Fruit fly (Drosophila melanogaster) ovary, adult (tissue): ENCODE measurements around the gene CG9215.

Experiments
- CG17801 ChIP-seq: fragments of 200-800 bp; optimal IDR thresholded peaks from 2 replicates; lab custom pipeline; 2019; ENCODE audit warnings: missing biosample characterization, mild to moderate bottlenecking, missing genetic modification characterization, moderate library complexity; ENCODE audit not compliant: partially characterized antibody

CG9215 gene

DNA sequence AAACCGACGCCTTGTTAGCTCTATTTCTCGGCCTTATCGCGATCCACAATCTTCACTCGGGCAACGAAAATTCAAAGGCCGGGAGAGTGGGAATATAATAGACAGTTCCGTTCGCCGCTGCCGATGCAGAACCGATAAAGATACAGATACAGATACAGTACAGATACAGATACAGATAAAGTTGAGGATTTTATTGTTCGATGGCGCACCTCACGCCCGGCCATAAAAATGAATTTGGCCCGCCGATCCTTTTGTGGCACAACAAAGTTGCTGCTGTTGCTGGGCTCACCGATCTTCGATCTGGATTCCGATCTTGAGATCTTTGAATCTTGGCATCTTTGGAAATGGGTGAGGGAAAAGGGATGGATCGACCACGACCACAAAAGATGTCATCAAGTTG lies 27.5 kb upstream of the CG9215 start:
- TF ChIP-seq CG17801 (GFP tag; lab: Kevin White, UChicago) = no peak

DNA sequence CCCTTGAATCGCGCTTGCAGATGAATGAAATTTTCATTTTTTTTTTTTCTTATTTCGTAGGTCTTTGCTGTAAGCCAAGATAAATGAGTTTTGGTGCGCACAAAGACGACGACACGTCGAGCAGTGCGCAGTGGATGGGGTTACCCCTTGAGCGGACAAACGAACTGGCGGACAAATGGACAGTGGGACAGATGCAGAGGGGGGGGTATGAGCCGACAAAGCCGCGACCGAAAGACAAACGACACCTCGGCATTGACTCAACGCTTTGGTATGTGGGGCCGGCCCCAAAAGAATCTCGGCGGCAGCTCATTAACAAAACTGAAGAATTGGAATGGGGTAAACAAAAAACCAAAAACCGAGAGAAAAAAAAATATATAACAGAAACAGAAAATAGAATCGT lies 26.7 kb upstream of the CG9215 start:
- TF ChIP-seq CG17801 (GFP tag; lab: Kevin White, UChicago) = no peak

DNA sequence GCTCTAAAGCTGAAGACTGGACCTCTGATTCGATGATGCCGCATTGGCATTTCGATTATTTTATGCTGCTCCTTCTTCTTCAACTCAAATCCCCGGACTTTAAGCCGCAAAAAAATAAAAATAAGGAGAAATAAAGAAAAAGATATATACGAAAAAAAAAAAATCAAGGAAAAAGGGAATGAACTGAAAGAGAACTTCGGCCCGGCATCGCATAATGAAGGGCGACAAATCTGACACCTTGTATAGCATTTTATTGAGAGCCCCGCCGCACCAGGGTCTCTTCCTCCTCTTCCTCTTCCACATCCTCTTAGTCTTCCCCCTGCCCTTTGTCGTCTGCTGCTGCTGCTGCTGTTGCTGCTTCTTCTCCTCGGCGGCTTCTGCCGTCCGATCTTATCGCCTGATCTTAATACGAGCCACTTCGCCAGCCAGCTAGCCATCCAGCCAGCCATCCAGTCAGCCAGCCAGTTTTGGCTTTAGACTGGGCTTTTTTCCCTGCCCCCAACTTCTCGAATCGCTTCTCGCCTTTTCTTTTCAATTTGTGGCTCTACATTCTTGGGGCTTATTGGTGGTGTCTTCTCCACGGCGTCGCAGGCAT lies 26.2 kb upstream of the CG9215 start:
- no peak for TF ChIP-seq CG17801 (GFP tag; lab: Kevin White, UChicago)

DNA sequence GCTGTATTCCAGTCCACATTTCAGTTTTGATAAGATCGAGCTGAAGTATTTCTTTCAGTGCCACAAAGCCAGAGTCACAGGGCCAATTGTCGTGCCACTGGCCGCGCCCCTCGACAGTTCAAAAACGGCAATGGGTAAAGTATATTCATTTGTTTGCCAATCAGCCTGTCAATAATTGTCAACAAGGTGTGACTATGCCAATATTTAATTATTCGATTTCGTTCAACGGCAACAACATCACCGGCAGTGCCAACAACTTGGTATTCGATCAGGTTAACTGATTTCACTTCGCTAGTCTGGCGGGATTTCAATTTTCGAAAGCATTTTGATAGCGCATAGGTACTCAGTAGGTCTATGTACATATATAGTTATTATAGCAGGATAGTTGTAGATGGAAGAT lies 19.8 kb upstream of the CG9215 start:
- no peak for TF ChIP-seq CG17801 (GFP tag; lab: Kevin White, UChicago)

DNA sequence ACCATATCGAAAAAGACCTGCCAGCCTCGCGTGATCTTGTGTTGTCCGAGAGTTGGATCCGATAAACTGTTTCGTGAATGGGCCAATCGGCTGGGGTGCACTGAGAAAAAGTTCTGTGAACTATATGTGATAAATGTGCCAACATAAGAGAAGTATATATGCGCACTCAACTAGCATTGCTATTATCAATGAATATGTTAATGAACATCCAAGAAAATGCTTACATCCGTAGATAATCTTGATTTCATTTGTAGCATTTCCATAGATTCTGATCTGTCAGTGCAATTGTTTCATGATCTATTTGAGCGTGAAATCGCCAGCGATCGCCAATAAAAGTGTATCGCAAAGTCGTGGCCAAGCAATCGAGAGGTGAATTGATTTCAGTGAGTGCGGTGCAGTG lies 18.6 kb upstream of the CG9215 start:
- TF ChIP-seq CG17801 (GFP tag; lab: Kevin White, UChicago) = no peak

DNA sequence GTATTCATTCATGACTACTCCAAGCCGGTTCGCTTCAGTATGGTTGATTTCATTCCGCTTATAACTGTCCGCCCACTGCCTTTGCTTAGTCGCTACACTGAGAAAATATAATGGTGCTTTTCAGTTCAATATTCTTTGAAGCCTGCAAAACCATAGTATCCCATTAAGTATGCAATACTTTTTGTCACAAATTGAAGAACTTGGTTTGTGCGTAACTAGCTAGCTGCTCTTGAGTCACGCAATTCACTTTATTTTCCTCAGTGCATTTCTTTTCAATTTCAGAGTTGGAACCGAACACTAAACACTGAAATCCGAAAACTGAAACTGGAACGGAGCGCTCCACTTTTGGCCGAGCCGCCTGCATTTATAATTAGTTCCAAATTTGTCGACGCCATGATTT lies 17.0 kb upstream of the CG9215 start:
- no peak for TF ChIP-seq CG17801 (GFP tag; lab: Kevin White, UChicago)

DNA sequence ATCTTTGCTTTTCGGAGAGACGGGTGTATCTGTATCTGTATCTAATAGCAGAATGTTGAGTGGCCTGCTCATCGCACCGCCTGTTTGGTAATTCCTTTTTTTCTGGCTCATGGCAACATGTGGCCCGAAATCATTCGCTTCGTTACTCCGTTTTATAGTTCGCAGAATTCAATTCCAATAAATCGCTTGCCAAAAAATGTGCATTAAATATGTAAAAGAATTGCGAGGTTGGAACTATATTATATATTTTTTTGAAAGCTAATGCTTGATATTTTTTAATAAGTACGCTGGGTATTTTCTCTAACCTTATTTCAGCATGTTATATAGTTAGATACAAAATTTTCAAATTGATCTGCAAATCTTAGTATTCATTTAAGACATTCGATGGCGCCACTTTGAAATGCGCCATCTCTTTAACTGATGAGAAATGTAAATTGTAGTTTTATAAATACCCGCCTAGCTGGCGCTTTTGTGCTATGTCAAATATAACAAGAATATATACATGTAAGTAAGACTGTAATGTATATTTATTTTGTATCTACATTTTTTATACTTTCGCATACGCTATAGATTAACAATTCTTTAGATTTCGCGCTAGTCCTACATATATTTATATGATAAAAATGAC lies 11.7 kb upstream of the CG9215 start:
- TF ChIP-seq CG17801 (GFP tag; lab: Kevin White, UChicago) = no peak

DNA sequence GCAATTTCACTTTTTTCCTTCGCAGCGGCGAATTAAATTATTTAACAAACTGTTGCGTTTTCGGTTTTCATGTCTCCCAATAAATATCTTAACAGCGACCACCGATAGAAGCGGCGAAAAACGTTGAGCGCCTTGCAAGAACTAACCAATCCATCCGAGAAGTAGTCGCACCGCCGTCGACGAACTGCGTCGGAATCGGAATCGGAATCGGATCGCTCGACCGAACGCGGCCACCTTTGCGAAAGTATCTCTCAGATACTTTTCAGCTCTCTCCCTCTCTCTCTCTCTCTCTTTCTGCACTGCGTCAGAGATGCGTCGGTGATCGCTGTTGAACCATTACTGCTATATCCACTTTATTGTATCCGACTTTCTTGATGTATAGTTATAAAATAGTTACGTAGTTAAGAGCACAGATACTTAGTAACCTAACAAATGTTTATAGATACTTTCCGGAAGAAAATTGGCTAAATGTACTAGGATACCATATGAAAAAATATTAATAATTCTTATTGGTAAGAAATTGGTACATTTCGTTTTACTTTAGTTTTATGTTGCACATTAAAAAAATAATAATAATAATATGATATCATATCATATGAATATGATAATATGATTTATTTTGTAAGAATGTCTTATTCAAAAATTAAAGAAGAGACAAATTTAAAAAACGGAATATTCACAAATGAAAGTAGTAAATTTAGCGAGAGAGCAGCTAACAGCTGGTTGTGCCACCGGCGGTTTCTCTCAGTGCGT lies 11.0 kb upstream of the CG9215 start, which contains the start of gene Chsy:
Chsy (minus strand) TSS at position 58 of the 753 bp plus-strand sequence.
- no peak for TF ChIP-seq CG17801 (GFP tag; lab: Kevin White, UChicago)

DNA sequence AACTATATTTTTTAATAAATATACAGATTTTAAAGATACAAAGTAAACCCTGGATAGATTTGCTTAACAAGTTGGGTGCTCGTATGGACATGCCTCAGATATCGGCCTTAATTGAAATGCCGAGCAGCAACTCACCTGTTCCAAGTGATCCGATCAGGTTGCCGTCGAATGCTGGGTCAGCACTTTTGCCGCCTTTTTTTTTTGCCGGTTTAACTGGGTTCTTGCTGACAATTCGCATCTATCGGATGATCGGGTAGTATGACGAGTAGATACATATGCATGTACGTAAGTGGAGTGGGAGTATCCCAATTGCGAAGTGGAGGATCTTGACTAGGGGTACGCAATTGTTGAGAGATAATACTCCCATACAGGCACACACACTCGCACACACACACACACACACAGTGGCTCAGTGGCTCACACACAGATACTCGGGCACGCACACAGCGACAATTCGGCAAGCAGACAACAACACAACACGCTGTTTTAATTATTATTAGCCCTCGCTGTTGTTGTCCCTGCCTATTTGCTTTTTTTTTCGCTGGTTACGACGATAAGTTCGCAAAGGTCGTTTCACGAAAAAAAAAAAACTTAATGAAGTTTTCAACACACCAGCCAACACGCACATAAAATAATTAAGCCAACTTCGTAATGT lies 10.3 kb upstream of the CG9215 start:
- TF ChIP-seq CG17801 (GFP tag; lab: Kevin White, UChicago) = no peak

DNA sequence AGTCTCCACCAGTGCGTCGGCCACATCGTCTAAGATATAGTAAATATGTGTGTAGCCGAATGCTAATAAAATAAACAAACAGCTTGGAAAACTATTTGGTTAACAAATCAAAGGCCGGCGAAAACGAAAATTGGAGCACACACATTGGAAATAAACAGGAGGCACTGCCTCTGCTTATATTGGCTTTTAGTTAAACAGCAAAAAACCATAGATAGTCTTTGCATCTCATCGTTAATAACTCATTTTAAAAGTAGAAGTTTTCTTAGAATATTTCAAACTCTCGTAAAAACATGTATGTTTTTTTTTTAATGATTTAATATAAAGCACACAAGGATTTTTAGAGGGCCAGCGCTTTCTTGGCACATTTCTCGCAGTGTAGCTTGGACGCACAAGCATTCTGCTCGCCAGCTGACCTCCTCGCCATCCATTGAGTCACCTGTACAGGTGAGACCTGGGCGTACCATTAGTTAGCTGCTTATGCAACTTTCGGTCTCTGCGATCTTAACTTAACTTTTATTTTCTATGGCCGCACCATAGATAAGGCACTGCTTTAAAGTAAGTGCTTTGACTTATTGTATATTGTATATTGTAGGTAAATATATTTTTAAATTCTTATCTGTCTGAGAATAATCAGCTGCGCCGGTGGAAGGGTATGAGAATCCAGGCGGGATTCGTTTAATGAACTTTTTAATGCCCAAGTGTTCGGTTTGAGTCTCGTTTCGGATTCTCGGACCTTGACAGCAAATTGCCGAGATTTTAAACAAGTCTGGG lies 9.2 kb upstream of the CG9215 start:
- no peak for TF ChIP-seq CG17801 (GFP tag; lab: Kevin White, UChicago)

DNA sequence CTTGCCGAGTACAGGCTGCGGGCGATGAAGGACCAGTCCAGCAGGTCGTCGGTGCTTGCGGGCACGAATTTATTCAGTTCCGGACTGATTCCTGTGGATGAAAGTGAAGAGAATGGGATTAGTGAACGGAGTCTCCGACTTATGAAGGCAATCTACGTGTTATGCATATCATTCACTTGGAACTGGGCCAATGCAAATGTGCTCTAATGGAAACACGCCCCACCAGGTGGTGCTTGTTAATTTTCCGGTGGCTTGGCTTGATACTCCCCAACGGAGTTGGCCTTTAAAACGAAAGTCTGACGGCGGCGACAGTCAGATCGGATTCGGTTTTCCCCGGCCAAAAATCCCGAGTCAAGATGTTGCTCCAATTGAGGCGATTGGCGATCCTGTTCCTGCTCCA lies 4.8 kb upstream of the CG9215 start, which contains the start of gene Alp11:
Alp11 (plus strand) TSS at position 301 of the 400 bp plus-strand sequence.
- no peak for TF ChIP-seq CG17801 (GFP tag; lab: Kevin White, UChicago)

DNA sequence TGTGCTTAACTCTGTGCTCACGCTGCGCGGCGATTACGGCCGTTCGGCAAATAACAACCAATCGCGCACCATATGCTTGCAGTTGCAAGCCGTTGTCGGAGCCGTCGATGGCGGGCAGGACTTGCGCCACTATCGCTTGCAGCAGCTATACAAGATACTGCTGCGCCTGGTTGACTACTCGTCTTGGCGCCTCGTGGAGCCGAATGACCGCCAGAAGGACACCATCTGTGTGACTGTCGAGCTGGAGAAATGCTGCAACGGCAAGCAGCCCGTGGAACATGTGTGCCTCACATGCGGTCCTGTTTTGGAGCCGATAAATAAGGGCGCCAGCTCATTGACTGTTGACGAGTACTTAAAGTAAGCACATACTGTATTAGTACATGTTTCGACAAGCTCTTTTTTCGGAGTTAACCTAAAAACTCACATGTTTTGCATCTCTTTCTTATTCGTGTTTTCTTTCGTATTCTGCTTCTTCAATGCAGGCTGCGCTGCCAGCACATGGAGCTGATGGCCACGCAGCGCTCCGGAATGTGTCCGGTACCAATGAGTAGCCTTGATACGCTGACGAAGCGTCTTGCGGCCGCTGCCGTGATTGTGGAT lies 1.3 kb upstream of the CG9215 start:
- no peak for TF ChIP-seq CG17801 (GFP tag; lab: Kevin White, UChicago)

DNA sequence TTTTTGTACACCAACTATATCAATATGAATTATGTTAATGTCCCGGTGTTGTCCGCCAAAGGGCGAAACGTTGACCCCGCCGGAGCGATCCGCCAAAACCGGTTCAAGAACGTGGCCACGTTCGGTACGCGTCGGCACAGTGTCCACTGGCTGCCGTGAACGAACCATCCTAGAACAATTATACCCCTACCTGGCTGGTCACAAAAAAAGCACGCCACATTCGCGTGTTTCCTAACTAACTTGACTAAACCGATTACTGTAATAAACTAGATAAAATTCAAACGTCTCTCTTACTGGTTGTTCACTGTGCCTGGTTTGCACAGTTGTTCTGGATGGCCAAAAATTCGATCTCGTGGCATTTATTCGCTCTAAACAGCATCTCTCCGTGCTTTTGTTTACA lies 3.1 kb downstream of the CG9215 start:
- TF ChIP-seq CG17801 (GFP tag; lab: Kevin White, UChicago) = peak; percentile 79

DNA sequence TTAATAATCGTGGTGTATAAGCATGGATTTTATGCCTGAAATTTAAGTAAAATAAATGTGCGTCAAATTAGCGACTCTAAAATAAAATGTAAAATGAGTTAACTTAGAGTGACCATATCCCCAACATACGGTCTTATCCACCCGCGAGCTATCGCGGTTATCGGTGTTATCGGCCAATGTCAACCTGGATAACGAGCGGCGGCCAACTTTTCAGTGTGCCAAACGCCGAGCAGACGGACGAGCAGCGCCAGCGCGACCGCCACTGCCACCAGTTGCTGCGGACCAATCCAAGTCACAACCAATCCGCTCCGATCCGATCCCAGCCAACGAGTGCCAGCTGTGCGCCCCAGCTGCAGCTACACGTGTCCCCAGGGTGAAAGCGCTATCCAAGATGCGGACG lies 4.6 kb downstream of the CG9215 start, which contains the start of the genes cerv and CG7872:
cerv (minus strand) TSS at position 129 of the 400 bp plus-strand sequence.
CG7872 (plus strand) TSS at position 163 of the 400 bp plus-strand sequence.
- peak; percentile 42 for TF ChIP-seq CG17801 (GFP tag; lab: Kevin White, UChicago)
